Fruit fly (Drosophila melanogaster) whole organism, embryonic: ENCODE data around the gene Srg3.

ENCODE experiments used
- Atf6 ChIP-seq: fragments of 200-800 bp; sonication (Bioruptor generic); IDR thresholded peaks from 2 replicates; pipeline ENCODE4 v1.3.6; 2022; ENCODE audit warnings: missing biosample characterization, missing genetic modification characterization
- Bgb ChIP-seq: fragments of 200-800 bp; sonication (Bioruptor generic); IDR thresholded peaks from 2 replicates; pipeline ENCODE4 v1.3.6; 2022; ENCODE audit warnings: missing biosample characterization, missing genetic modification characterization; ENCODE audit not compliant: partially characterized antibody
- BtbVII ChIP-seq: fragments of 200-800 bp; sonication (Bioruptor generic); optimal IDR thresholded peaks from 3 replicates; lab custom pipeline; 2017; ENCODE audit warnings: missing biosample characterization, mild to moderate bottlenecking, missing genetic modification characterization
- CG10321 ChIP-seq: fragments of 200-800 bp; sonication (Bioruptor generic); IDR thresholded peaks from 2 replicates; pipeline ENCODE4 v1.3.6; 2022; ENCODE audit warnings: missing biosample characterization, missing genetic modification characterization
- CG10959 ChIP-seq: fragments of 200-800 bp; sonication (Bioruptor generic); IDR thresholded peaks from 2 replicates; pipeline ENCODE4 v1.3.6; 2022; ENCODE audit warnings: missing biosample characterization, missing genetic modification characterization
- CG12071 ChIP-seq: fragments of 200-800 bp; sonication (Bioruptor generic); optimal IDR thresholded peaks from 3 replicates; lab custom pipeline; 2018; ENCODE audit warnings: missing biosample characterization, mild to moderate bottlenecking, missing genetic modification characterization
- CG12769 ChIP-seq: fragments of 200-800 bp; sonication (Bioruptor generic); optimal IDR thresholded peaks from 2 replicates; lab custom pipeline; 2019; ENCODE audit warnings: missing biosample characterization, mild to moderate bottlenecking, missing genetic modification characterization, moderate library complexity
- CG12942 ChIP-seq: fragments of 200-800 bp; sonication (Bioruptor generic); optimal IDR thresholded peaks from 3 replicates; lab custom pipeline; 2016; ENCODE audit warnings: missing biosample characterization, missing genetic modification characterization
- CG13296 ChIP-seq: fragments of 200-800 bp; sonication (Bioruptor generic); optimal IDR thresholded peaks from 3 replicates; lab custom pipeline; 2018; ENCODE audit warnings: missing biosample characterization, mild to moderate bottlenecking, missing genetic modification characterization
- CG14860 ChIP-seq: fragments of 200-800 bp; sonication (Bioruptor generic); IDR thresholded peaks from 3 replicates; pipeline ENCODE4 v1.3.6; 2022; ENCODE audit warnings: missing biosample characterization, missing genetic modification characterization; ENCODE audit not compliant: partially characterized antibody
- CG17385 ChIP-seq: fragments of 200-800 bp; sonication (Bioruptor generic); optimal IDR thresholded peaks from 3 replicates; lab custom pipeline; 2018; ENCODE audit warnings: missing biosample characterization, mild to moderate bottlenecking, missing genetic modification characterization
- CG18619 ChIP-seq: fragments of 200-800 bp; sonication (Bioruptor generic); optimal IDR thresholded peaks from 3 replicates; lab custom pipeline; 2017; ENCODE audit warnings: missing biosample characterization, mild to moderate bottlenecking, missing genetic modification characterization
- CG2875 ChIP-seq: fragments of 200-800 bp; sonication (Bioruptor generic); optimal IDR thresholded peaks from 2 replicates; lab custom pipeline; 2017; ENCODE audit warnings: missing biosample characterization, mild to moderate bottlenecking, missing genetic modification characterization, missing genetic modification reagents
- CG3065 ChIP-seq: fragments of 200-800 bp; sonication (Bioruptor generic); optimal IDR thresholded peaks from 2 replicates; lab custom pipeline; 2016; ENCODE audit warnings: missing biosample characterization, missing genetic modification characterization
- CG31388 ChIP-seq: fragments of 200-800 bp; sonication (Bioruptor generic); optimal IDR thresholded peaks from 2 replicates; lab custom pipeline; 2016; ENCODE audit warnings: missing biosample characterization, missing genetic modification characterization
- CG3163 ChIP-seq: fragments of 200-800 bp; sonication (Bioruptor generic); optimal IDR thresholded peaks from 3 replicates; lab custom pipeline; 2016; ENCODE audit warnings: missing biosample characterization, missing genetic modification characterization
- CG4854 ChIP-seq: fragments of 200-800 bp; sonication (Bioruptor generic); optimal IDR thresholded peaks from 2 replicates; lab custom pipeline; 2016; ENCODE audit warnings: missing biosample characterization, missing genetic modification characterization, inconsistent platforms
- CG6854 ChIP-seq: fragments of 200-800 bp; sonication (Bioruptor generic); optimal IDR thresholded peaks from 3 replicates; lab custom pipeline; 2017; ENCODE audit warnings: missing biosample characterization, mild to moderate bottlenecking, missing genetic modification characterization
- CG7745 ChIP-seq: fragments of 200-800 bp; sonication (Bioruptor generic); optimal IDR thresholded peaks from 2 replicates; lab custom pipeline; 2018; ENCODE audit warnings: missing biosample characterization, mild to moderate bottlenecking, missing genetic modification characterization, moderate library complexity
- CG8089 ChIP-seq: fragments of 200-800 bp; sonication (Bioruptor generic); optimal IDR thresholded peaks from 3 replicates; lab custom pipeline; 2016; ENCODE audit warnings: missing biosample characterization, missing genetic modification characterization
- CG8388 ChIP-seq: fragments of 200-800 bp; sonication (Bioruptor generic); optimal IDR thresholded peaks from 2 replicates; lab custom pipeline; 2019; ENCODE audit warnings: missing biosample characterization, mild to moderate bottlenecking, missing genetic modification characterization, moderate library complexity
- CG9817 ChIP-seq: fragments of 200-800 bp; sonication (Bioruptor generic); optimal IDR thresholded peaks from 2 replicates; lab custom pipeline; 2018; ENCODE audit warnings: missing biosample characterization, mild to moderate bottlenecking, missing genetic modification characterization, moderate library complexity
- Dip3 ChIP-seq: fragments of 200-800 bp; sonication (Bioruptor generic); optimal IDR thresholded peaks from 3 replicates; lab custom pipeline; 2016; ENCODE audit warnings: missing biosample characterization, missing genetic modification characterization
- Ets65A ChIP-seq: fragments of 200-800 bp; sonication (Bioruptor generic); peaks from one replicate; lab custom pipeline; 2016; ENCODE audit warnings: missing biosample characterization, missing genetic modification characterization
- Gug ChIP-seq: fragments of 200-800 bp; sonication (Bioruptor generic); IDR thresholded peaks from 4 replicates; pipeline ENCODE4 v1.3.6; 2022; ENCODE audit warnings: missing biosample characterization, missing genetic modification characterization
- HLH4C ChIP-seq: fragments of 200-800 bp; sonication (Bioruptor generic); IDR thresholded peaks from 3 replicates; pipeline ENCODE4 v1.3.6; 2022; ENCODE audit warnings: missing biosample characterization, missing genetic modification characterization; ENCODE audit not compliant: partially characterized antibody
- HmgD ChIP-seq: fragments of 200-800 bp; sonication (Bioruptor generic); optimal IDR thresholded peaks from 3 replicates; lab custom pipeline; 2016; ENCODE audit warnings: missing biosample characterization, missing genetic modification characterization
- Hr39 ChIP-seq: fragments of >200 bp; optimal IDR thresholded peaks from 2 replicates; lab custom pipeline; 2017
- Nf-YB ChIP-seq: fragments of 200-800 bp; sonication (Bioruptor generic); optimal IDR thresholded peaks from 3 replicates; lab custom pipeline; 2019; ENCODE audit warnings: missing biosample characterization, mild to moderate bottlenecking, missing genetic modification characterization, moderate library complexity
- PHDP ChIP-seq: fragments of 200-800 bp; sonication (Bioruptor generic); optimal IDR thresholded peaks from 3 replicates; lab custom pipeline; 2018; ENCODE audit warnings: missing biosample characterization, mild to moderate bottlenecking, missing genetic modification characterization, moderate library complexity
- Ssrp ChIP-seq: fragments of 200-800 bp; sonication (Bioruptor generic); optimal IDR thresholded peaks from 2 replicates; lab custom pipeline; 2018; ENCODE audit warnings: missing biosample characterization, mild to moderate bottlenecking, missing genetic modification characterization, moderate library complexity
- Usf ChIP-seq: fragments of 200-800 bp; sonication (Bioruptor generic); optimal IDR thresholded peaks from 2 replicates; lab custom pipeline; 2017; ENCODE audit warnings: missing genotype, missing biosample characterization, missing genetic modification characterization
- YL-1 ChIP-seq: fragments of 200-800 bp; sonication (Bioruptor generic); optimal IDR thresholded peaks from 3 replicates; lab custom pipeline; 2017; ENCODE audit warnings: missing biosample characterization, mild to moderate bottlenecking, missing genetic modification characterization
- aop ChIP-seq: fragments of 200-800 bp; sonication (Bioruptor generic); IDR thresholded peaks from 2 replicates; pipeline ENCODE4 v1.3.6; 2022; ENCODE audit warnings: missing biosample characterization, missing genetic modification characterization
- btn ChIP-seq: fragments of 200-800 bp; sonication (Bioruptor generic); optimal IDR thresholded peaks from 2 replicates; lab custom pipeline; 2016; ENCODE audit warnings: missing biosample characterization, missing genetic modification characterization
- cad ChIP-seq: fragments of >200 bp; optimal IDR thresholded peaks from 2 replicates; lab custom pipeline; 2017; ENCODE audit warnings: missing biosample characterization, missing genetic modification characterization
- eve ChIP-seq, 2 experiments: fragments of >200 bp; optimal IDR thresholded peaks; 2 replicates each; lab custom pipeline; 2017; ENCODE audit warnings: missing biosample characterization in 2 of 2, missing genetic modification characterization in 2 of 2
- gce ChIP-seq: fragments of 200-800 bp; sonication (Bioruptor generic); IDR thresholded peaks from 3 replicates; pipeline ENCODE4 v1.3.6; 2022; ENCODE audit warnings: missing biosample characterization, missing genetic modification characterization
- gem ChIP-seq: fragments of 200-800 bp; sonication (Bioruptor generic); optimal IDR thresholded peaks from 2 replicates; lab custom pipeline; 2019; ENCODE audit warnings: missing biosample characterization, mild to moderate bottlenecking, missing genetic modification characterization, moderate library complexity
- gfzf ChIP-seq: fragments of 200-800 bp; sonication (Bioruptor generic); optimal IDR thresholded peaks from 2 replicates; lab custom pipeline; 2016; ENCODE audit warnings: missing biosample characterization, mild to moderate bottlenecking, missing genetic modification characterization, moderate library complexity
- gro ChIP-seq: fragments of 200-800 bp; sonication (Bioruptor generic); optimal IDR thresholded peaks from 2 replicates; lab custom pipeline; 2016; ENCODE audit warnings: missing biosample characterization, missing genetic modification characterization
- gt ChIP-seq: fragments of 200-800 bp; sonication (Bioruptor generic); IDR thresholded peaks from 2 replicates; pipeline ENCODE4 v1.3.6; 2022; ENCODE audit warnings: missing biosample characterization, missing genetic modification characterization
- inv ChIP-seq: fragments of 200-800 bp; sonication (Bioruptor generic); IDR thresholded peaks from 2 replicates; pipeline ENCODE4 v1.3.6; 2022; ENCODE audit warnings: missing biosample characterization, missing genetic modification characterization; ENCODE audit not compliant: partially characterized antibody
- jigr1 ChIP-seq: fragments of 200-800 bp; sonication (Bioruptor generic); IDR thresholded peaks from 3 replicates; pipeline ENCODE4 v1.3.6; 2022; ENCODE audit warnings: missing biosample characterization, missing genetic modification characterization
- kay ChIP-seq: fragments of 200-800 bp; sonication (Bioruptor generic); optimal IDR thresholded peaks from 2 replicates; lab custom pipeline; 2016; ENCODE audit warnings: missing biosample characterization, missing genetic modification characterization
- mld ChIP-seq: fragments of 200-800 bp; sonication (Bioruptor generic); IDR thresholded peaks from 3 replicates; pipeline ENCODE4 v1.3.6; 2022; ENCODE audit warnings: missing biosample characterization, missing genetic modification characterization; ENCODE audit not compliant: partially characterized antibody
- schlank ChIP-seq: fragments of 200-800 bp; sonication (Bioruptor generic); optimal IDR thresholded peaks from 2 replicates; lab custom pipeline; 2018; ENCODE audit warnings: missing biosample characterization, mild to moderate bottlenecking, missing genetic modification characterization
- sens ChIP-seq: fragments of 200-800 bp; sonication (Bioruptor generic); peaks from one replicate; lab custom pipeline; 2016; ENCODE audit warnings: missing biosample characterization, missing genetic modification characterization
- slou ChIP-seq: fragments of 200-800 bp; sonication (Bioruptor generic); optimal IDR thresholded peaks from 3 replicates; lab custom pipeline; 2016; ENCODE audit warnings: missing biosample characterization, missing genetic modification characterization

Gene Srg3

dm6 chr3L:9429665-9430607 is 13.1 kb upstream of the Srg3 start, which contains the start of the genes RpS17 and MTF-1 (continued):
- peak; percentile 39; the same call in 1 of the 2 replicates for TF ChIP-seq CG10321 (GFP tag; lab: Robert Waterston, UW)
- TF ChIP-seq slou (GFP tag; lab: Kevin White, UChicago) = peak; percentile 53
- TF ChIP-seq CG12769 = peak; percentile 55
- no peak for TF ChIP-seq cad (GFP tag; lab: Kevin White, UChicago)
- no peak for TF ChIP-seq eve (GFP tag; optimal IDR thresholded peaks at IDR 0.05; lab: Kevin White, UChicago)
- TF ChIP-seq HmgD = no peak
- TF ChIP-seq CG12942 (GFP tag; lab: Kevin White, UChicago) = peak; percentile 25
- TF ChIP-seq CG3065 (GFP tag; lab: Kevin White, UChicago) = no peak
- no peak for TF ChIP-seq gt (GFP tag; lab: Robert Waterston, UW)
- TF ChIP-seq PHDP = peak; percentile 66
- peak; percentile 46 for TF ChIP-seq schlank
- TF ChIP-seq CG8388 = peak; percentile 35
- TF ChIP-seq CG2875 (GFP tag; lab: Kevin White, UChicago) = no peak
- TF ChIP-seq Gug (GFP tag; lab: Robert Waterston, UW) = no peak
- TF ChIP-seq CG13296 (GFP tag; lab: Kevin White, UChicago) = peak; percentile 58
- TF ChIP-seq gfzf (GFP tag; lab: Kevin White, UChicago) = peak; percentile 94
- TF ChIP-seq YL-1 (GFP tag; lab: Kevin White, UChicago) = peak; percentile 83
- no peak for TF ChIP-seq CG7745 (tag; lab: Kevin White, UChicago)
- TF ChIP-seq btn (GFP tag; lab: Kevin White, UChicago) = no peak
- no peak for TF ChIP-seq CG4854 (GFP tag; lab: Kevin White, UChicago)
- peak; percentile 51; the same call in 1 of the 3 replicates for TF ChIP-seq gce (GFP tag; lab: Robert Waterston, UW)
- TF ChIP-seq Ssrp (tag; lab: Kevin White, UChicago) = no peak
- peak; percentile 71 for TF ChIP-seq CG17385
- no peak for TF ChIP-seq inv (GFP tag; lab: Robert Waterston, UW)
- no peak for TF ChIP-seq kay (GFP tag; lab: Kevin White, UChicago)
- TF ChIP-seq Dip3 (GFP tag; lab: Kevin White, UChicago) = peak; percentile 17
- TF ChIP-seq aop (GFP tag; lab: Robert Waterston, UW) = no peak
- TF ChIP-seq gem (tag; lab: Kevin White, UChicago) = peak; percentile 35
- no peak for TF ChIP-seq jigr1 (GFP tag; lab: Robert Waterston, UW)
- no peak for TF ChIP-seq CG10959 (GFP tag; lab: Robert Waterston, UW)
- TF ChIP-seq CG18619 (GFP tag; lab: Kevin White, UChicago) = peak; percentile 52
- no peak for TF ChIP-seq CG14860 (GFP tag; lab: Robert Waterston, UW)
- peak; percentile 60 for TF ChIP-seq CG12071 (GFP tag; lab: Kevin White, UChicago)
- TF ChIP-seq HLH4C (GFP tag; lab: Robert Waterston, UW) = no peak
- TF ChIP-seq gro = peak; percentile 4
- TF ChIP-seq Ets65A (GFP tag; lab: Kevin White, UChicago) = peak; percentile 85
- TF ChIP-seq BtbVII (GFP tag; lab: Kevin White, UChicago) = peak; percentile 60
- peak; percentile 39 for TF ChIP-seq CG3163 (GFP tag; lab: Kevin White, UChicago)
- no peak for TF ChIP-seq Atf6 (GFP tag; lab: Robert Waterston, UW)
- TF ChIP-seq mld = no peak
- no peak for TF ChIP-seq Bgb
- TF ChIP-seq Usf = peak; percentile 1
- TF ChIP-seq Hr39 (lab: Kevin White, UChicago) = no peak
- peak; percentile 22 for TF ChIP-seq CG8089
- no peak for TF ChIP-seq CG31388
- TF ChIP-seq CG9817 (tag; lab: Kevin White, UChicago) = no peak
- TF ChIP-seq sens (GFP tag; lab: Kevin White, UChicago) = peak; percentile 88
- TF ChIP-seq Nf-YB (GFP tag; lab: Kevin White, UChicago) = peak; percentile 21
- TF ChIP-seq CG6854 (GFP tag; lab: Kevin White, UChicago) = peak; percentile 41
